Worm (Caenorhabditis elegans): ENCODE measurements around the gene sek-5.
A peak's percentile ranks its signal among the peaks of the same experiment; 100 is the strongest.

sek-5 gene

ce11 chrX:5366613-5367012 lies 10.8 kb upstream of the sek-5 start:
- TF ChIP-seq R02D3.7 (tag; optimal IDR thresholded peaks at IDR 0.05): no peak

ce11 chrX:5368220-5368619 lies 9.2 kb upstream of the sek-5 start, which contains the start of gene jkk-1:
jkk-1 (plus strand) TSS chrX:5368468.
- TF ChIP-seq fos-1 (tag; optimal IDR thresholded peaks at IDR 0.05) (no peak), fkh-10 (GFP tag; optimal IDR thresholded peaks at IDR 0.05) (peak; percentile 78), aha-1 (tag) (peak; percentile 90), ceh-44 (GFP tag; IDR thresholded peaks at IDR 0.05) (no peak), D1046.2 (GFP tag; IDR thresholded peaks at IDR 0.05) (no peak), F49E8.2 (tag; optimal IDR thresholded peaks at IDR 0.05; ENCODE audit: borderline replicate concordance) (no peak), ztf-7 (tag; optimal IDR thresholded peaks at IDR 0.05) (no peak), hlh-30 (tag; optimal IDR thresholded peaks at IDR 0.05; ENCODE audit: insufficient read depth) (no peak), vab-7 (GFP tag; IDR thresholded peaks at IDR 0.05) (0 out of 2 replicates have a peak, but pooled peaks have one; percentile 28), ZK546.5 (tag; optimal IDR thresholded peaks at IDR 0.05) (no peak), unc-62 (GFP tag; optimal IDR thresholded peaks at IDR 0.05 in 1 of 2) (peak in 1 of 2 experiments; percentile 97), unc-62 (tag; optimal IDR thresholded peaks at IDR 0.05) (no peak), spr-3 (GFP tag; optimal IDR thresholded peaks at IDR 0.05) (no peak), lir-3 (tag; optimal IDR thresholded peaks at IDR 0.05) (no peak), pqm-1 (tag; optimal IDR thresholded peaks at IDR 0.05) (no peak), dpl-1 (GFP tag; optimal IDR thresholded peaks at IDR 0.05) (no peak), nhr-25 (tag; optimal IDR thresholded peaks at IDR 0.05; ENCODE audit: borderline replicate concordance, insufficient read depth) (no peak), ceh-62 (tag; optimal IDR thresholded peaks at IDR 0.05) (no peak), nhr-237 (tag; optimal IDR thresholded peaks at IDR 0.05) (no peak), Y48G9A.11 (GFP tag; IDR thresholded peaks at IDR 0.05) (no peak), F44E2.7 (GFP tag; IDR thresholded peaks at IDR 0.05) (no peak), ceh-82 (tag; optimal IDR thresholded peaks at IDR 0.05) (no peak), hif-1 (tag; optimal IDR thresholded peaks at IDR 0.05) (no peak), set-16 (GFP tag; IDR thresholded peaks at IDR 0.05) (peak; percentile 57), mdl-1 (tag; optimal IDR thresholded peaks at IDR 0.05) (peak in 1 of 2 experiments; percentile 39), mdt-29 (GFP tag; IDR thresholded peaks at IDR 0.05) (no peak), hlh-11 (tag; optimal IDR thresholded peaks at IDR 0.05) (no peak), ZK337.2 (GFP tag; IDR thresholded peaks at IDR 0.05) (no peak), lin-15B (tag; optimal IDR thresholded peaks at IDR 0.05) (no peak), nhr-28 (tag; optimal IDR thresholded peaks at IDR 0.05) (no peak), pha-4 (GFP tag; IDR thresholded peaks at IDR 0.05) (no peak), pha-4 (tag; optimal IDR thresholded peaks at IDR 0.05) (no peak), egl-43 (GFP tag; IDR thresholded peaks at IDR 0.05) (0 out of 2 replicates have a peak, but pooled peaks have one; percentile 44), dmd-6 (GFP tag; IDR thresholded peaks at IDR 0.05) (peak; percentile 13; the same call in 1 of the 2 replicates), ceh-20 (GFP tag; IDR thresholded peaks at IDR 0.05) (no peak), mep-1 (tag; optimal IDR thresholded peaks at IDR 0.05) (peak; percentile 48), lin-1 (GFP tag; IDR thresholded peaks at IDR 0.05) (no peak), spr-1 (tag; optimal IDR thresholded peaks at IDR 0.05) (no peak), skn-1 (tag; optimal IDR thresholded peaks at IDR 0.05) (no peak), duxl-1 (tag; optimal IDR thresholded peaks at IDR 0.05; ENCODE audit: poor library complexity) (no peak), arid-1 (GFP tag; conservative IDR thresholded peaks at IDR 0.05) (0 out of 2 replicates have a peak, but pooled peaks have one; percentile 24), nhr-111 (GFP tag; optimal IDR thresholded peaks at IDR 0.05) (no peak), saeg-2 (GFP tag; IDR thresholded peaks at IDR 0.05) (no peak), dmd-9 (GFP tag; IDR thresholded peaks at IDR 0.05) (no peak), T26A8.4 (GFP tag; IDR thresholded peaks at IDR 0.05) (no peak), mes-2 (tag; optimal IDR thresholded peaks at IDR 0.05; ENCODE audit: poor library complexity, severe bottlenecking) (no peak), zag-1 (tag; optimal IDR thresholded peaks at IDR 0.05) (no peak), snpc-1.2 (GFP tag; IDR thresholded peaks at IDR 0.05) (no peak), R02D3.7 (tag; optimal IDR thresholded peaks at IDR 0.05) (no peak), tag-97 (GFP tag; IDR thresholded peaks at IDR 0.05) (no peak)

Data from whole organism, L4 larva.